Worm (Caenorhabditis elegans) whole organism, L1 larva: Measurements from ENCODE around the gene rbm-25.

Experiments
- C04F5.9 ChIP-seq: sonication (generic microtip); optimal IDR thresholded peaks from 2 replicates; lab custom pipeline; 2016; ENCODE audit warnings: missing genetic modification characterization, missing compliant biosample characterization
- C34B4.2 ChIP-seq: sonication (generic microtip); optimal IDR thresholded peaks from 2 replicates; lab custom pipeline; 2017; ENCODE audit warnings: mild to moderate bottlenecking, missing genetic modification characterization, missing compliant biosample characterization
- ama-1 ChIP-seq: fragments of 150-350 bp; optimal IDR thresholded peaks from 2 replicates; lab custom pipeline; 2014
- ceh-63 ChIP-seq: fragments of 200-800 bp; sonication (Bioruptor generic); optimal IDR thresholded peaks from 2 replicates; lab custom pipeline; 2018; ENCODE audit warnings: mild to moderate bottlenecking, missing genetic modification characterization, missing compliant biosample characterization
- ceh-8 ChIP-seq: fragments of 200-800 bp; sonication (Bioruptor generic); optimal IDR thresholded peaks from 2 replicates; lab custom pipeline; 2018; ENCODE audit warnings: mild to moderate bottlenecking, missing genetic modification characterization, moderate library complexity, missing compliant biosample characterization
- ceh-88 ChIP-seq: fragments of 200-800 bp; sonication (Bioruptor generic); IDR thresholded peaks from 2 replicates; pipeline ENCODE4 v1.3.6; 2022; ENCODE audit warnings: missing genetic modification characterization, missing compliant biosample characterization
- ces-1 ChIP-seq: fragments of 150-350 bp; optimal IDR thresholded peaks from 2 replicates; lab custom pipeline; 2014; ENCODE audit warnings: missing biosample characterization, missing genetic modification reagents, missing genetic modification characterization
- dsc-1 ChIP-seq: sonication (generic microtip); optimal IDR thresholded peaks from 2 replicates; lab custom pipeline; 2016; ENCODE audit warnings: mild to moderate bottlenecking, missing genetic modification characterization, missing compliant biosample characterization
- efl-1 ChIP-seq, 4 experiments: fragments of 150-350 bp; optimal IDR thresholded peaks in 3 of 4; peaks in 1 of 4; 1 replicate in 1 of 4; 2 replicates in 3 of 4; lab custom pipeline; 2014; ENCODE audit warnings: missing biosample characterization in 2 of 4, missing genetic modification characterization in 2 of 4, missing genetic modification reagents in 2 of 4
- fkh-4 ChIP-seq: sonication (generic microtip); optimal IDR thresholded peaks from 2 replicates; lab custom pipeline; 2016; ENCODE audit warnings: missing compliant biosample characterization, missing genetic modification characterization, borderline replicate concordance
- fos-1 ChIP-seq: fragments of 150-350 bp; optimal IDR thresholded peaks from 2 replicates; lab custom pipeline; 2014; ENCODE audit warnings: missing biosample characterization, missing genetic modification characterization
- grh-1 ChIP-seq: fragments of 200-800 bp; sonication (Bioruptor generic); IDR thresholded peaks from 2 replicates; pipeline ENCODE4 v1.3.6; 2022; ENCODE audit warnings: missing genetic modification reagents, missing genetic modification characterization, missing compliant biosample characterization
- hlh-17 ChIP-seq: fragments of 200-800 bp; sonication (Bioruptor generic); optimal IDR thresholded peaks from 2 replicates; lab custom pipeline; 2018; ENCODE audit warnings: missing genetic modification characterization, mild to moderate bottlenecking, missing compliant biosample characterization, moderate library complexity, borderline replicate concordance
- isw-1 ChIP-seq: fragments of 200-800 bp; sonication (Bioruptor generic); IDR thresholded peaks from 2 replicates; pipeline ENCODE4 v1.3.6; 2022; ENCODE audit warnings: missing genetic modification characterization, missing compliant biosample characterization
- lin-13 ChIP-seq: fragments of 150-350 bp; optimal IDR thresholded peaks from 2 replicates; lab custom pipeline; 2014; ENCODE audit warnings: missing biosample characterization, missing genetic modification reagents, missing genetic modification characterization
- lin-14 ChIP-seq: fragments of 200-800 bp; sonication (Bioruptor generic); optimal IDR thresholded peaks from 2 replicates; lab custom pipeline; 2018; ENCODE audit warnings: mild to moderate bottlenecking, missing genetic modification characterization, moderate library complexity, missing compliant biosample characterization
- lin-39 ChIP-seq: fragments of 150-350 bp; optimal IDR thresholded peaks from 2 replicates; lab custom pipeline; 2014; ENCODE audit warnings: missing biosample characterization, missing genetic modification reagents, missing genetic modification characterization
- lsy-2 ChIP-seq, 2 experiments: fragments of 150-350 bp; optimal IDR thresholded peaks; 2 replicates each; lab custom pipeline; 2014; ENCODE audit warnings: missing biosample characterization in 2 of 2, missing genetic modification characterization in 2 of 2
- mep-1 ChIP-seq: fragments of 150-350 bp; optimal IDR thresholded peaks from 2 replicates; lab custom pipeline; 2014; ENCODE audit warnings: missing biosample characterization, missing genetic modification characterization
- nhr-12 ChIP-seq: sonication (generic microtip); optimal IDR thresholded peaks from 2 replicates; lab custom pipeline; 2017; ENCODE audit warnings: missing biosample characterization, missing genetic modification characterization
- nhr-19 ChIP-seq: fragments of 200-800 bp; sonication (Bioruptor generic); conservative IDR thresholded peaks from 2 replicates; pipeline ENCODE4 v1.3.6; 2022; ENCODE audit warnings: missing genetic modification characterization, missing compliant biosample characterization
- nhr-20 ChIP-seq: sonication (generic microtip); optimal IDR thresholded peaks from 2 replicates; lab custom pipeline; 2016; ENCODE audit warnings: mild to moderate bottlenecking, missing genetic modification characterization, missing compliant biosample characterization
- nhr-28 ChIP-seq: fragments of 150-350 bp; optimal IDR thresholded peaks from 2 replicates; lab custom pipeline; 2014; ENCODE audit warnings: missing biosample characterization, missing genetic modification characterization
- nhr-47 ChIP-seq: sonication (generic microtip); optimal IDR thresholded peaks from 2 replicates; lab custom pipeline; 2016; ENCODE audit warnings: mild to moderate bottlenecking, missing genetic modification characterization, moderate library complexity, missing compliant biosample characterization
- nhr-71 ChIP-seq: sonication (generic microtip); optimal IDR thresholded peaks from 2 replicates; lab custom pipeline; 2016; ENCODE audit warnings: mild to moderate bottlenecking, missing genetic modification characterization, moderate library complexity, missing compliant biosample characterization
- pag-3 ChIP-seq: sonication (generic microtip); optimal IDR thresholded peaks from 2 replicates; lab custom pipeline; 2017; ENCODE audit warnings: missing genetic modification characterization, mild to moderate bottlenecking, missing compliant biosample characterization, antibody characterized with exemption, borderline replicate concordance; ENCODE audit not compliant: insufficient read depth
- pax-3 ChIP-seq: fragments of 200-800 bp; sonication (Bioruptor generic); optimal IDR thresholded peaks from 2 replicates; lab custom pipeline; 2018; ENCODE audit warnings: mild to moderate bottlenecking, missing genetic modification characterization, moderate library complexity, missing compliant biosample characterization
- rnt-1 ChIP-seq: sonication (generic microtip); optimal IDR thresholded peaks from 2 replicates; lab custom pipeline; 2016; ENCODE audit warnings: mild to moderate bottlenecking, missing genetic modification characterization, moderate library complexity, missing compliant biosample characterization
- skn-1 ChIP-seq: fragments of 150-350 bp; optimal IDR thresholded peaks from 2 replicates; lab custom pipeline; 2014; ENCODE audit warnings: missing biosample characterization, missing genetic modification characterization
- snpc-4 ChIP-seq: fragments of 150-350 bp; optimal IDR thresholded peaks from 2 replicates; lab custom pipeline; 2014; ENCODE audit warnings: missing biosample characterization, missing genetic modification characterization
- snu-23 ChIP-seq: sonication (generic microtip); optimal IDR thresholded peaks from 2 replicates; lab custom pipeline; 2016; ENCODE audit warnings: missing genetic modification characterization, missing compliant biosample characterization
- sox-4 ChIP-seq: sonication (generic microtip); optimal IDR thresholded peaks from 2 replicates; lab custom pipeline; 2016; ENCODE audit warnings: missing genetic modification characterization, missing compliant biosample characterization
- unc-130 ChIP-seq: fragments of 150-350 bp; optimal IDR thresholded peaks from 2 replicates; lab custom pipeline; 2017; ENCODE audit warnings: missing biosample characterization, missing genetic modification characterization, inconsistent platforms
- unc-98 ChIP-seq: fragments of 200-800 bp; sonication (Bioruptor generic); IDR thresholded peaks from 2 replicates; pipeline ENCODE4 v1.3.6; 2022; ENCODE audit warnings: missing genetic modification characterization, missing compliant biosample characterization
- vab-15 ChIP-seq: sonication (generic microtip); optimal IDR thresholded peaks from 2 replicates; lab custom pipeline; 2017; ENCODE audit warnings: missing genotype, mild to moderate bottlenecking, missing genetic modification characterization, missing compliant biosample characterization
- ztf-4 ChIP-seq: fragments of 150-350 bp; optimal IDR thresholded peaks from 2 replicates; lab custom pipeline; 2014; ENCODE audit warnings: missing biosample characterization, missing genetic modification characterization

rbm-25 gene

DNA sequence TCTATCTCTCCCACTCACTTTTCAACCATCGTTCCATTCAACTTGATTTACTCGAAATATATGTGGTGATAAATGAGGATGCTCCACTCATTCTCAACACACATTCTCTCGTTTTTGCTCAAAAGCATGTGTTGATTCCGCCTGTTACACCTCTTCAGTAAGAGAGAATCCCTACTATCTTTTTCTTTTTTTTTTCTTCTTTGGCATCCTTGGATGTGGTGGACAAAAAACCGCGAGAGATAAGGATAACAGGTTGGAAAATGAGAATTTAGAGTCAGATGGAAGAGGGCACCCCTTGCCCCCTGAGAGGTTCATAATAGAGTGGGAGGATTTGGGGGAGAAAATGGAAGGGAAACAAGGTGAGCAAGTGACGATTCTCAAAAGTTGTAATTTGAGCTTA, 19.0 kb upstream of the rbm-25 start:
- TF ChIP-seq nhr-12 (tag; lab: Kevin White, UChicago) (no peak), snu-23 (GFP tag; lab: Kevin White, UChicago) (peak; percentile 11), vab-15 (tag; lab: Kevin White, UChicago) (no peak), pax-3 (tag; lab: Kevin White, UChicago) (no peak), snpc-4 (tag; lab: Kevin White, UChicago) (no peak), lin-14 (GFP tag; lab: Kevin White, UChicago) (peak; percentile 79), C04F5.9 (tag; lab: Kevin White, UChicago) (no peak), nhr-20 (tag; lab: Kevin White, UChicago) (no peak), nhr-71 (tag; lab: Kevin White, UChicago) (peak; percentile 40), fos-1 (tag; lab: Kevin White, UChicago) (no peak), C34B4.2 (tag; lab: Kevin White, UChicago) (no peak), unc-130 (tag; lab: Kevin White, UChicago) (no peak), ceh-8 (GFP tag; lab: Kevin White, UChicago) (no peak), nhr-47 (tag; lab: Kevin White, UChicago) (no peak), nhr-19 (GFP tag; lab: Robert Waterston, UW) (0 out of 2 replicates have a peak, but pooled peaks have one; percentile 17), lsy-2 (tag; optimal IDR thresholded peaks at IDR 0.05; lab: Kevin White, UChicago) (peak in 1 of 2 experiments; percentile 39), nhr-28 (no peak), lin-13 (GFP tag; lab: Kevin White, UChicago) (no peak), sox-4 (tag; lab: Kevin White, UChicago) (no peak), ceh-88 (GFP tag; lab: Robert Waterston, UW) (no peak), grh-1 (GFP tag; lab: Robert Waterston, UW) (no peak), mep-1 (peak; percentile 32), ces-1 (GFP tag; lab: Kevin White, UChicago) (no peak), rnt-1 (tag; lab: Kevin White, UChicago) (peak; percentile 44), pag-3 (tag; lab: Kevin White, UChicago) (peak; percentile 95)

DNA sequence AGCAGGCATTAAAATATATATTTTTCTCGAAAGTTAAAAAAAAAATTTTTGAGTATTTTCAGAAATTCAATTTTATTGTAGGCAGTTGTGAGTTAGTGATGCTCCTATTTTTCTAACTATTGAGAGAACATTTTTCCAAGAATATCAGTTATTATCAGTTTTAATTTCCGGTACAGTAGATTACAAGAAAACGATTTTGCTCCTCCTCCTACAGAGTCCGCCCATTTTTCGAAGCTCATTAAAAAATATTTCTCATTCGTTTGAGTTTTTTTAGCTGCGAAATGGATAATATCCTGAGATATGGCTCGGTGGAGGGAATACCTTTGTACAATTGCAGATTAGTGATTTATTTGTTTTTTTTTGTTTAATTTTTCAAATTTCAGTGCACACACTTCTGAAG, 13.4 kb upstream of the rbm-25 start, which contains the start of gene srt-39:
TSS of gene srt-39 (plus strand) at position 301 of the 400 bp plus-strand sequence.
- TF ChIP-seq snpc-4 (tag; lab: Kevin White, UChicago) (no peak), lsy-2 (tag; optimal IDR thresholded peaks at IDR 0.05; lab: Kevin White, UChicago) (no peak), unc-98 (GFP tag; lab: Robert Waterston, UW) (no peak), ztf-4 (tag; lab: Kevin White, UChicago) (no peak), efl-1 (optimal IDR thresholded peaks at IDR 0.05; lab: Kevin White, UChicago) (no peak), efl-1 (GFP tag; optimal IDR thresholded peaks at IDR 0.05 in 1 of 2; lab: Kevin White, UChicago) (no peak), ama-1 (lab: Kevin White, UChicago) (no peak)

DNA sequence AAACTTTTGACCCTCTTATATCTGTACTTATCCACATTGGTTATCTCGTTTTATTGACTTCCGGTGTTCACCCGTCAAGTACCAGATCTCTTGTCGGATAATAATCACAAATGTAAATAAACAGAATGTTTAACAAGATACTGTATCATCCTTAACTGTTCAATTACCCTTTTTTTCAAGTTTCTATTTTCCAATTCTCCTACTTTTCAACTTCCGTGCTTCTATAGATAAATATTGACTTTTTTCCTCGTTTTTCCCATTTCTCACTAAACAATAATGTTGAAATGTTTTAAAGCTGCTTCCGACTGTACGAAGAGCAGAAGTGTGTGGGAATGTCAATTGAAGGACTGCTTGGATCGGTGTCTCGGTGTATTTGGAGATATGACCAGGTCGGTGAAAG, 11.1 kb upstream of the rbm-25 start, which contains the start of gene inx-11:
TSS of gene inx-11 (plus strand) at position 301 of the 400 bp plus-strand sequence.
- no peak for TF ChIP-seq lin-39 (tag; lab: Kevin White, UChicago)
- no peak for TF ChIP-seq fkh-4 (tag; lab: Kevin White, UChicago)
- no peak for TF ChIP-seq lin-13 (GFP tag; lab: Kevin White, UChicago)
- TF ChIP-seq ceh-88 (GFP tag; lab: Robert Waterston, UW) = no peak
- TF ChIP-seq ceh-63 (GFP tag; lab: Kevin White, UChicago) = no peak

ce11 chrV:12488002-12488401, 10.0 kb upstream of the rbm-25 start:
- TF ChIP-seq nhr-19 (GFP tag; lab: Robert Waterston, UW) (peak; percentile 15; the same call in 1 of the 2 replicates), nhr-71 (tag; lab: Kevin White, UChicago) (peak; percentile 24), rnt-1 (tag; lab: Kevin White, UChicago) (peak; percentile 47), hlh-17 (GFP tag; lab: Kevin White, UChicago) (no peak), efl-1 (optimal IDR thresholded peaks at IDR 0.05; lab: Kevin White, UChicago) (peak; percentile 1 to 17), efl-1 (GFP tag; optimal IDR thresholded peaks at IDR 0.05 in 1 of 2; lab: Kevin White, UChicago) (no peak), grh-1 (GFP tag; lab: Robert Waterston, UW) (no peak), lin-14 (GFP tag; lab: Kevin White, UChicago) (peak; percentile 60), unc-98 (GFP tag; lab: Robert Waterston, UW) (no peak), isw-1 (GFP tag; lab: Robert Waterston, UW) (no peak), lsy-2 (tag; optimal IDR thresholded peaks at IDR 0.05; lab: Kevin White, UChicago) (peak in 1 of 2 experiments; percentile 41), dsc-1 (tag; lab: Kevin White, UChicago) (peak; percentile 50), skn-1 (no peak), snpc-4 (tag; lab: Kevin White, UChicago) (peak; percentile 64), snu-23 (GFP tag; lab: Kevin White, UChicago) (peak; percentile 16)
